Worm (Caenorhabditis elegans): ENCODE results near the gene hum-4.
"Not testable (repeated sequence)": the region's sequence is repeated elsewhere in the genome, so short reads cannot be mapped to it uniquely, and the experiment has no call there.

Gene hum-4

ce11 chrX:11454231-11454630 is 20.8 kb upstream of the hum-4 start, which contains the start of gene F48C5.2:
TSS of gene F48C5.2 (minus strand) at chrX:11454331.
- peak; percentile 13 for TF ChIP-seq nhr-25 (tag; optimal IDR thresholded peaks at IDR 0.05)
- no peak for TF ChIP-seq lin-13 (GFP tag; optimal IDR thresholded peaks at IDR 0.05)

DNA sequence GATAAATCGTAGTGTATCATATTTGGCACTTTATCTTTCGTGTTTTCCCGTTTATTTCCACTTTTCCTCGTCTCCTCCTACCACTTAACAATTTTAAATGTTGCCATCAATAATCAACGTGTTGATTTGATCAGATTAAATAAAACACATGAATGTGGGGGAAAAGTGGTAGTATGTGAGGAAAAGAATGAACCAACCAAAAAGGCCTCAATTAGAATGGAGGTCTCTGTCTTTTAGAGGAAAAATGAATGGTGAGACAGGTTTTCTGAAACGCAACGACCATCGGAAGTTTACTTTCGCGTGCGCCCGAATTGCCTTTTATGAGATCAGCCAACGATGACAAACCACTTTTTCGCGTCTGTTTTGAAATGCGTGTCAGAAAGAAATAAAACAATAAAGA is 18.9 kb upstream of the hum-4 start:
- TF ChIP-seq R02D3.7 (tag; optimal IDR thresholded peaks at IDR 0.05), result no peak
- TF ChIP-seq sem-4 (tag; optimal IDR thresholded peaks at IDR 0.05), result peak; percentile 10
- peak; percentile 56 for TF ChIP-seq nhr-25 (tag; optimal IDR thresholded peaks at IDR 0.05)
- TF ChIP-seq lin-13 (GFP tag; optimal IDR thresholded peaks at IDR 0.05), result no peak

DNA sequence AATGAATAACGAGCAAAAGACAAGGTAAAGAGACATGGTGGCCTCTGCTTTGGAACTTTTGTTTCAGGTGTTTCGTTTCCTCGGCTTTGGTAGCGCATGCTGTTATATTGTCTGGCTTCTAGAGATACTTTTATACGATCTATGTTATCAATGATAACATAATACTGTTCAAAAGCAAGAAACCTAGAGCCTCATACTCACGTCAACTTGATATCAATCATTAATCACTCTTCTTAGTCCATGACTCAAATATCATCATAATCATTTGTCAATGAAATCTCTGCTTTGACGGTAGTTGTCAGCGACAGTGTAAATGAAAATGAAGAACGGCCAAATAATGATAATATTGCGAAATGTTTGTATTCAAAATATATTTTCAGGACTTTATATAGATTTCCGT is 16.9 kb upstream of the hum-4 start:
- peak; percentile 37 for TF ChIP-seq sma-3 (GFP tag; optimal IDR thresholded peaks at IDR 0.05)
- TF ChIP-seq sma-9 (GFP tag; optimal IDR thresholded peaks at IDR 0.05), result peak; percentile 58
- TF ChIP-seq sma-9 (tag; optimal IDR thresholded peaks at IDR 0.05), result no peak
- no peak for TF ChIP-seq ztf-11 (tag; optimal IDR thresholded peaks at IDR 0.05)
- peak; percentile 26 for TF ChIP-seq fos-1 (tag; optimal IDR thresholded peaks at IDR 0.05)
- TF ChIP-seq mab-5 (tag; optimal IDR thresholded peaks at IDR 0.05), result no peak

ce11 chrX:11447695-11448094 is 14.3 kb upstream of the hum-4 start:
- TF ChIP-seq fos-1 (tag; optimal IDR thresholded peaks at IDR 0.05), result peak; percentile 72
- peak; percentile 32 for TF ChIP-seq nhr-129 (tag; optimal IDR thresholded peaks at IDR 0.05)
- no peak for TF ChIP-seq R02D3.7 (tag; optimal IDR thresholded peaks at IDR 0.05)
- TF ChIP-seq gmeb-1 (tag; optimal IDR thresholded peaks at IDR 0.05), result peak; percentile 12
- no peak for TF ChIP-seq alr-1 (tag; optimal IDR thresholded peaks at IDR 0.05)
- TF ChIP-seq crh-2 (tag; optimal IDR thresholded peaks at IDR 0.05), result peak; percentile 41
- peak; percentile 64 for TF ChIP-seq sma-9 (GFP tag; optimal IDR thresholded peaks at IDR 0.05)
- no peak for TF ChIP-seq sma-9 (tag; optimal IDR thresholded peaks at IDR 0.05)
- no peak for TF ChIP-seq mab-5 (tag; optimal IDR thresholded peaks at IDR 0.05)
- peak; percentile 44 for TF ChIP-seq F13H6.1 (tag; optimal IDR thresholded peaks at IDR 0.05)
- TF ChIP-seq dmd-4 (tag; optimal IDR thresholded peaks at IDR 0.05), result no peak

DNA sequence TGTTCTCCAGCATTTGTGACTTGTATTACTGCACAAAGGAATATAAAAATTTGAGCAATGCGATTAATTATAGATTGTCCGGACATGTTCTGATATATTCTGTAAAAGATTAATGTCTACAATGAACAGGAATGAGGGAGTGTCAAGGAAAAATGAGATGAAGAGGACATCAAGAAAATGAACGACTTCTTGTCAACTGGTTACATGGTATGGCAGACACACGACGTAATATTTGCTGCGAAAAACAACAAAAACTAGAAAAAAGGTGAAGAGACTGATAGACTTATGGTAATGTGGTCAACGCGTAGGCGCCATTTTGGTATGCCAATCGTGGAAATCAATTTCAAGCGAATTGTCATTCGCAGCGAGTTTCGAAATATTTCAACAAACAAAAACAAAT is 13.1 kb upstream of the hum-4 start, which contains the start of gene igeg-2:
Gene igeg-2, minus strand, starts transcription at position 101 of the 400 bp plus-strand sequence.
- TF ChIP-seq ztf-11 (tag; optimal IDR thresholded peaks at IDR 0.05) (no peak), unc-55 (GFP tag; optimal IDR thresholded peaks at IDR 0.05) (no peak), sem-4 (tag; optimal IDR thresholded peaks at IDR 0.05) (no peak), mbf-1 (tag; optimal IDR thresholded peaks at IDR 0.05) (no peak), dmd-4 (tag; optimal IDR thresholded peaks at IDR 0.05) (no peak)

- TF ChIP-seq gmeb-1, egl-27, snpc-4 (tag; optimal IDR thresholded peaks at IDR 0.05): not testable (repeated sequence)
Observed at ce11 chrX:11439740-11440139, 6.4 kb upstream of the hum-4 start, which contains the start of gene F46C3.7. TSS of gene F46C3.7 (plus strand) at chrX:11440040.

DNA sequence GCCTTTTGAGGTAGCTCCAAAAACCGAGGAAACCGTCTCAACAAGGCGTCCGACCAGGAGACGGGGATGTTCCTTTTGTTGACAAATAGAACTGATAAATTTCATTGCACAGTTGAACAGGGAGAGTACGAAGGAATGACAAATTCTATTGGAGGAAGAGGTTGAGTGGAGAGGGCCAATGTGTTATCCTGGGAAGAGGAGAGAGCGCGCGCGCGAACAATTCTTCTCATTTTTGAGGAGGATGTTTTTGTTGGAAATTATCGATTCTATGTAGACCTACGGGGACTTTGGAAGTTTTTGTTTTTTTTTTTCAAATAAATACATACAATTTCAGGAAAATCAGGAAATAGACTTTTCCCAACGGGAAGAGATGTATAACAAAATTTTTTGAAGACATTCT is 4.3 kb upstream of the hum-4 start:
- TF ChIP-seq ceh-82 (tag; optimal IDR thresholded peaks at IDR 0.05) (no peak), snpc-4 (tag; optimal IDR thresholded peaks at IDR 0.05) (no peak), nhr-77 (tag; optimal IDR thresholded peaks at IDR 0.05) (no peak), ztf-4 (tag; optimal IDR thresholded peaks at IDR 0.05) (no peak), zag-1 (tag; optimal IDR thresholded peaks at IDR 0.05) (no peak), lin-11 (tag; optimal IDR thresholded peaks at IDR 0.05) (no peak), alr-1 (tag; optimal IDR thresholded peaks at IDR 0.05) (no peak), blmp-1 (tag; optimal IDR thresholded peaks at IDR 0.05; ENCODE audit: insufficient read depth) (no peak)

DNA sequence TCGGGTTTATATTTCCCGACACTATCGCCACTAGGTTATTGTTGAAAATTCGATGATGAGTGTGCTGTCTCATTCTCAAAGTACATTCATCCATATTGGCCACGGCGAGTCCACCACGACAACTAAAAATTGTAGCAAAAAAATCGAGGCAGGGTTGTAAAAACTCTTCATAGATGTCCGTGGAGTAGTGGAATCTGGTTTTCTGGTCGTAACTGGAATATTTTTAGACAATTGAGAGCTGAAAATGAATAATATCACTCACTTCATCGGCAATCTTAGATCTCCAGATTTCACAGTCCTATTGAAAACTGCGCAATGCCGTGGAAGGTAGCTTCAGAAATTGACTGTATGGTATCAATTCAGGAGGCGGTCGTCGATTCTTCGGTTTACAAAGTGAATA is 2.1 kb upstream of the hum-4 start:
- no peak for TF ChIP-seq sma-9 (GFP tag; optimal IDR thresholded peaks at IDR 0.05)
- TF ChIP-seq sma-9 (tag; optimal IDR thresholded peaks at IDR 0.05), result no peak
- TF ChIP-seq lsy-2 (tag; optimal IDR thresholded peaks at IDR 0.05), result no peak
- no peak for TF ChIP-seq elt-1 (tag; optimal IDR thresholded peaks at IDR 0.05)
- TF ChIP-seq sem-4 (tag; optimal IDR thresholded peaks at IDR 0.05), result no peak
- no peak for TF ChIP-seq nhr-25 (tag; optimal IDR thresholded peaks at IDR 0.05)
- TF ChIP-seq mdl-1 (tag; optimal IDR thresholded peaks at IDR 0.05), result no peak
- no peak for TF ChIP-seq unc-39 (tag; optimal IDR thresholded peaks at IDR 0.05)
- no peak for TF ChIP-seq ztf-11 (tag; optimal IDR thresholded peaks at IDR 0.05)
- no peak for TF ChIP-seq dmd-4 (tag; optimal IDR thresholded peaks at IDR 0.05)
- TF ChIP-seq snpc-4 (tag; optimal IDR thresholded peaks at IDR 0.05), result no peak
- no peak for TF ChIP-seq nhr-129 (tag; optimal IDR thresholded peaks at IDR 0.05)
- no peak for TF ChIP-seq unc-62 (GFP tag; optimal IDR thresholded peaks at IDR 0.05)
- no peak for TF ChIP-seq nhr-6 (tag; optimal IDR thresholded peaks at IDR 0.05)
- no peak for TF ChIP-seq nhr-77 (tag; optimal IDR thresholded peaks at IDR 0.05)
- TF ChIP-seq nhr-237 (tag; optimal IDR thresholded peaks at IDR 0.05), result no peak
- no peak for TF ChIP-seq fos-1 (tag; optimal IDR thresholded peaks at IDR 0.05)
- no peak for TF ChIP-seq ztf-1 (GFP tag; conservative IDR thresholded peaks at IDR 0.05)

Data from whole organism, L2 larva.